Worm (Caenorhabditis elegans) whole organism, early embryonic: Measurements from ENCODE around the gene W06A7.2.

Experiments used
- aly-1 ChIP-seq: sonication (generic microtip); optimal IDR thresholded peaks from 2 replicates; lab custom pipeline; 2016; ENCODE audit warnings: missing genetic modification characterization, missing compliant biosample characterization
- flt-1 ChIP-seq: fragments of 200-800 bp; sonication (Bioruptor generic); IDR thresholded peaks from 2 replicates; pipeline ENCODE4 v1.3.6; 2022; ENCODE audit warnings: missing genetic modification characterization, missing compliant biosample characterization
- hnd-1 ChIP-seq: sonication (generic microtip); optimal IDR thresholded peaks from 2 replicates; lab custom pipeline; 2016; ENCODE audit warnings: missing genetic modification characterization, missing compliant biosample characterization
- pes-1 ChIP-seq: fragments of 200-800 bp; sonication (Bioruptor generic); IDR thresholded peaks from 2 replicates; pipeline ENCODE4 v1.3.6; 2022; ENCODE audit warnings: missing genetic modification reagents, missing genetic modification characterization, missing compliant biosample characterization
- tbx-11 ChIP-seq: fragments of 200-800 bp; sonication (Bioruptor generic); IDR thresholded peaks from 2 replicates; pipeline ENCODE4 v1.3.6; 2022; ENCODE audit warnings: missing genetic modification characterization, missing compliant biosample characterization
- tra-4 ChIP-seq: sonication (generic microtip); optimal IDR thresholded peaks from 2 replicates; lab custom pipeline; 2017; ENCODE audit warnings: missing genetic modification characterization, missing compliant biosample characterization

- TF ChIP-seq flt-1 (GFP tag; lab: Robert Waterston, UW) (no peak), aly-1 (tag; lab: Kevin White, UChicago) (no peak), hnd-1 (tag; lab: Kevin White, UChicago) (no peak), tbx-11 (no peak), tra-4 (tag; lab: Kevin White, UChicago) (no peak), pes-1 (GFP tag; lab: Robert Waterston, UW) (no peak)
These were observed 28.0 kb downstream of the W06A7.2 start for ce11 chrV:14849628-14850027.
